Worm (Caenorhabditis elegans): ENCODE measurements around the gene thoc-2.
A peak's percentile ranks its signal among the peaks of the same experiment; 100 is the strongest.

thoc-2 gene

DNA sequence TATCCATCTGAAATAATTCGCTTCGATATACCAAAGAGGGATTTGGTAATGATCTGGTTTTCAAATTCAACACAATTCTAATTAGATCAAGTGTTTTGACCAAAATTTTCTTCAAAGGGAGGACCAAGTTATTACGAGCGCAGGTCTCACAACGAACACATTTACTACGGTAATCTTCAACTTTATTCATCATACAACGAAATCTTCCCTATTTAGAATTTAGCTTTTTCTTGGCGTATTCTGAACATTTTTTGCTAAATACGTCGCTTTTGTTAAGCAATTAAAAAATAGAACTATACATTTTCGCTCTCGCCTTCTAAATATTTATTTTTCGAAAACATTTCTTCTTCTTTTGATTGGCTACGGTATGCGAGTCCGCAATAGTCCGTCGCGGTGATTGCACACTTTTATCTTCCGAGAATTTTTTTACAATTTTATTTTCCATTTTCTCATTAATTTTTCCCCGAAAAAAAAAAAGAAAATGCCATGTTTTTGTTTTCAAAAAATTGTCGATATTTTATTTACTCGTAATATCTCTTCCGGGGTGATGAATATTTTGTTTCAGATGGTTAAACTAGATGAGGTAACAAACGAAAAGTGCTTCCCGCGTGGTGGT is 15.3 kb downstream of the thoc-2 start, which contains the start of gene let-716 (continued):
- TF ChIP-seq aha-1 (tag; optimal IDR thresholded peaks at IDR 0.05) (no peak), ceh-8 (GFP tag; optimal IDR thresholded peaks at IDR 0.05) (no peak), mef-2 (tag; optimal IDR thresholded peaks at IDR 0.05) (no peak), rnt-1 (tag; optimal IDR thresholded peaks at IDR 0.05) (peak; percentile 21), nhr-11 (tag; optimal IDR thresholded peaks at IDR 0.05) (no peak), ceh-88 (GFP tag; IDR thresholded peaks at IDR 0.05) (no peak), ceh-63 (GFP tag; optimal IDR thresholded peaks at IDR 0.05) (no peak), unc-62 (GFP tag; optimal IDR thresholded peaks at IDR 0.05) (no peak), fkh-8 (tag; optimal IDR thresholded peaks at IDR 0.05) (no peak), C34B4.2 (tag; optimal IDR thresholded peaks at IDR 0.05) (no peak), sup-37 (GFP tag; optimal IDR thresholded peaks at IDR 0.05) (no peak), nhr-28 (tag; optimal IDR thresholded peaks at IDR 0.05) (no peak), nhr-12 (tag; optimal IDR thresholded peaks at IDR 0.05) (no peak), lin-35 (GFP tag; optimal IDR thresholded peaks at IDR 0.05) (peak; percentile 45 to 54), C16A3.4 (tag; optimal IDR thresholded peaks at IDR 0.05) (no peak), zip-4 (GFP tag; optimal IDR thresholded peaks at IDR 0.05) (no peak), lin-13 (GFP tag; optimal IDR thresholded peaks at IDR 0.05) (no peak), aly-2 (tag; optimal IDR thresholded peaks at IDR 0.05) (no peak), dsc-1 (tag; optimal IDR thresholded peaks at IDR 0.05) (no peak), lsy-2 (tag; optimal IDR thresholded peaks at IDR 0.05) (peak; percentile 93 to 98), fkh-4 (tag; optimal IDR thresholded peaks at IDR 0.05; ENCODE audit: borderline replicate concordance) (no peak), unc-98 (GFP tag; IDR thresholded peaks at IDR 0.05) (no peak), elt-3 (tag; optimal IDR thresholded peaks at IDR 0.05) (no peak), lin-14 (GFP tag; optimal IDR thresholded peaks at IDR 0.05) (no peak), fos-1 (tag; optimal IDR thresholded peaks at IDR 0.05) (no peak), pag-3 (tag; optimal IDR thresholded peaks at IDR 0.05; ENCODE audit: borderline replicate concordance, insufficient read depth) (no peak), isw-1 (GFP tag; IDR thresholded peaks at IDR 0.05) (no peak), ztf-11 (tag; optimal IDR thresholded peaks at IDR 0.05) (no peak), pax-3 (tag; optimal IDR thresholded peaks at IDR 0.05) (no peak), snu-23 (GFP tag; optimal IDR thresholded peaks at IDR 0.05) (peak; percentile 59), unc-86 (tag; optimal IDR thresholded peaks at IDR 0.05) (no peak), blmp-1 (tag; optimal IDR thresholded peaks at IDR 0.05) (no peak), lin-15B (tag; optimal IDR thresholded peaks at IDR 0.05) (peak; percentile 13), nhr-85 (tag) (no peak), egl-27 (tag; optimal IDR thresholded peaks at IDR 0.05) (no peak), grh-1 (GFP tag; IDR thresholded peaks at IDR 0.05) (no peak), hpl-2 (GFP tag; optimal IDR thresholded peaks at IDR 0.05) (no peak)

DNA sequence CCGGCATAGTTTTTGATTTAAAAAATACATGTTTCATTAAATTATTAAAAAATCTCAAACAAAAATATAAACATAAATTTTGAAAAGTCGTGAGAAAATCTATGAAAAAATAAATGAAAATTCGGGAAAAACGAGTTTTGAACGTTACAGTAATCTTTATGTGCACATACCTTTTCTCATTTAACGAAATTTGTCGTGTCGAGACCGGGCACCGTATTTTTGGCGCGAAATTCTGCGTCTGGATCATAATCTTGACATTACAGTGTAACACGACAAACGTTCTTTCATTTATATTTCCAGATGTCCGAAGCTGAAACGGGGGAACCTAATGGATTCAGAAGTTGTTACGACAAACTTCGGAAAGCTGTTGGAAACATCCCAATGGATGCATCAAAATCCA is 21.7 kb downstream of the thoc-2 start, which contains the start of gene C16A3.2:
C16A3.2 (plus strand) TSS at position 301 of the 400 bp plus-strand sequence.
- no peak for TF ChIP-seq grh-1 (GFP tag; IDR thresholded peaks at IDR 0.05)
- TF ChIP-seq blmp-1 (tag; optimal IDR thresholded peaks at IDR 0.05) = no peak
- TF ChIP-seq pag-3 (tag; optimal IDR thresholded peaks at IDR 0.05; ENCODE audit: borderline replicate concordance, insufficient read depth) = no peak
- TF ChIP-seq egl-27 (tag; optimal IDR thresholded peaks at IDR 0.05) = no peak
- no peak for TF ChIP-seq efl-1 (optimal IDR thresholded peaks at IDR 0.05)
- no peak for TF ChIP-seq efl-1 (GFP tag; optimal IDR thresholded peaks at IDR 0.05 in 1 of 2)
- TF ChIP-seq mab-9 (GFP tag; IDR thresholded peaks at IDR 0.05) = no peak
- no peak for TF ChIP-seq C16A3.4 (tag; optimal IDR thresholded peaks at IDR 0.05)
- TF ChIP-seq ceh-63 (GFP tag; optimal IDR thresholded peaks at IDR 0.05) = no peak
- no peak for TF ChIP-seq ceh-90 (tag; optimal IDR thresholded peaks at IDR 0.05)
- TF ChIP-seq ztf-4 (tag; optimal IDR thresholded peaks at IDR 0.05) = no peak
- no peak for TF ChIP-seq nhr-76 (tag; optimal IDR thresholded peaks at IDR 0.05)
- TF ChIP-seq sptf-1 (tag; optimal IDR thresholded peaks at IDR 0.05) = no peak
- TF ChIP-seq efl-3 (GFP tag; optimal IDR thresholded peaks at IDR 0.05) = no peak
- no peak for TF ChIP-seq hlh-4 (tag; optimal IDR thresholded peaks at IDR 0.05)
- TF ChIP-seq C04F5.9 (tag; optimal IDR thresholded peaks at IDR 0.05) = no peak
- TF ChIP-seq lin-15B (tag; optimal IDR thresholded peaks at IDR 0.05) = no peak
- TF ChIP-seq rnt-1 (tag; optimal IDR thresholded peaks at IDR 0.05) = no peak
- no peak for TF ChIP-seq hlh-17 (GFP tag; optimal IDR thresholded peaks at IDR 0.05; ENCODE audit: borderline replicate concordance)
- TF ChIP-seq mef-2 (tag; optimal IDR thresholded peaks at IDR 0.05) = no peak
- TF ChIP-seq nhr-90 (tag; optimal IDR thresholded peaks at IDR 0.05; ENCODE audit: poor library complexity) = no peak
